Worm (Caenorhabditis elegans) whole organism, late embryonic: ENCODE data around the gene srf-3.

Source experiments
- ama-1 ChIP-seq: fragments of 150-350 bp; optimal IDR thresholded peaks from 2 replicates; lab custom pipeline; 2014
- pat-9 ChIP-seq: fragments of 200-800 bp; sonication (Bioruptor generic); optimal IDR thresholded peaks from 2 replicates; lab custom pipeline; 2018; ENCODE audit warnings: mild to moderate bottlenecking, missing genetic modification characterization, moderate library complexity, missing compliant biosample characterization

ce11 chrIV:12849030-12849560, at the start of gene srf-3:
- TF ChIP-seq pat-9 (tag; lab: Kevin White, UChicago) (no peak), ama-1 (lab: Kevin White, UChicago) (no peak)
